Fruit fly (Drosophila melanogaster) whole organism, wandering third instar larva: Measurements from ENCODE around the gene tank.
A peak's percentile ranks its signal among the peaks of the same experiment; 100 is the strongest.

Experiments used
- Abd-B ChIP-seq: fragments of >200 bp; optimal IDR thresholded peaks from 2 replicates; lab custom pipeline; 2017; ENCODE audit warnings: missing biosample characterization, missing genetic modification characterization
- CG32264 ChIP-seq: fragments of 200-800 bp; sonication (Bioruptor generic); optimal IDR thresholded peaks from 2 replicates; lab custom pipeline; 2016; ENCODE audit warnings: missing biosample characterization, missing genetic modification characterization
- CG9705 ChIP-seq: fragments of 200-800 bp; sonication (Bioruptor generic); optimal IDR thresholded peaks from 2 replicates; lab custom pipeline; 2018; ENCODE audit warnings: missing biosample characterization, mild to moderate bottlenecking, missing genetic modification characterization
- CrebA ChIP-seq: fragments of 200-800 bp; sonication (Bioruptor generic); optimal IDR thresholded peaks from 2 replicates; lab custom pipeline; 2016; ENCODE audit warnings: missing biosample characterization, mild to moderate bottlenecking, missing genetic modification characterization, borderline replicate concordance
- Dfd ChIP-seq: fragments of >200 bp; optimal IDR thresholded peaks from 2 replicates; lab custom pipeline; 2017; ENCODE audit warnings: missing biosample characterization, missing genetic modification characterization
- Dif ChIP-seq: fragments of 200-275, 200-300 bp; sonication (Bioruptor generic); optimal IDR thresholded peaks from 2 replicates; lab custom pipeline; 2018; ENCODE audit warnings: missing biosample characterization, missing genetic modification characterization; ENCODE audit not compliant: partially characterized antibody
- GATAd ChIP-seq: sonication (Bioruptor generic); optimal IDR thresholded peaks from 2 replicates; lab custom pipeline; 2016; ENCODE audit warnings: missing biosample characterization, missing genetic modification characterization
- HLH106 ChIP-seq: fragments of 200-800 bp; optimal IDR thresholded peaks from 3 replicates; lab custom pipeline; 2019; ENCODE audit warnings: missing biosample characterization, mild to moderate bottlenecking, missing genetic modification characterization, moderate library complexity
- Hnf4 ChIP-seq: fragments of 200-800 bp; sonication (Bioruptor generic); optimal IDR thresholded peaks from 2 replicates; lab custom pipeline; 2016; ENCODE audit warnings: missing biosample characterization, mild to moderate bottlenecking, missing genetic modification characterization
- Hr78 ChIP-seq: fragments of >200 bp; optimal IDR thresholded peaks from 2 replicates; lab custom pipeline; 2017; ENCODE audit warnings: missing biosample characterization, missing genetic modification characterization
- Hr83 ChIP-seq: fragments of 200-300 bp; sonication (Bioruptor generic); optimal IDR thresholded peaks from 2 replicates; lab custom pipeline; 2016; ENCODE audit warnings: missing biosample characterization, mild to moderate bottlenecking, missing genetic modification characterization, moderate library complexity; ENCODE audit not compliant: poor library complexity, severe bottlenecking
- Jra ChIP-seq: sonication (Bioruptor generic); optimal IDR thresholded peaks from 2 replicates; lab custom pipeline; 2016; ENCODE audit warnings: missing biosample characterization, missing genetic modification characterization
- Mio ChIP-seq: sonication (Bioruptor generic); optimal IDR thresholded peaks from 2 replicates; lab custom pipeline; 2016; ENCODE audit warnings: missing biosample characterization, missing genetic modification characterization
- Myc ChIP-seq: fragments of >200 bp; optimal IDR thresholded peaks from 2 replicates; lab custom pipeline; 2017
- N ChIP-seq: fragments of >200 bp; optimal IDR thresholded peaks from 2 replicates; lab custom pipeline; 2018; ENCODE audit warnings: missing biosample characterization, missing external identifiers, missing genetic modification characterization
- OdsH ChIP-seq: fragments of 200-800 bp; sonication (Bioruptor generic); optimal IDR thresholded peaks from 2 replicates; lab custom pipeline; 2016; ENCODE audit warnings: missing biosample characterization, mild to moderate bottlenecking, missing genetic modification characterization
- Rel ChIP-seq, 2 experiments: fragments of 200-800 bp; sonication (Bioruptor generic) in 1 of 2; optimal IDR thresholded peaks; 2 replicates in 1 of 2; 3 replicates in 1 of 2; lab custom pipeline; 2016 to 2019; ENCODE audit warnings: mild to moderate bottlenecking in 2 of 2, missing biosample characterization in 2 of 2, missing genetic modification characterization in 2 of 2, moderate library complexity in 1 of 2
- Sp1 ChIP-seq: fragments of 200-800 bp; sonication (Bioruptor generic); optimal IDR thresholded peaks from 3 replicates; lab custom pipeline; 2019; ENCODE audit warnings: missing biosample characterization, mild to moderate bottlenecking, missing genetic modification characterization, moderate library complexity
- Vsx2 ChIP-seq: fragments of 200-300, 225-300 bp; sonication (Bioruptor generic); optimal IDR thresholded peaks from 2 replicates; lab custom pipeline; 2018; ENCODE audit warnings: missing biosample characterization, missing genetic modification characterization; ENCODE audit not compliant: partially characterized antibody
- br ChIP-seq: fragments of 200-800 bp; sonication (Bioruptor generic); optimal IDR thresholded peaks from 2 replicates; lab custom pipeline; 2016; ENCODE audit warnings: missing biosample characterization, missing genetic modification characterization
- brk ChIP-seq: fragments of 200-800 bp; sonication (Bioruptor generic); optimal IDR thresholded peaks from 2 replicates; lab custom pipeline; 2016; ENCODE audit warnings: missing biosample characterization, mild to moderate bottlenecking, missing genetic modification characterization
- dl ChIP-seq, 2 experiments: fragments of 175-275, 200-275 bp in 1 of 2; fragments of 200-275 bp in 1 of 2; sonication (Bioruptor generic); optimal IDR thresholded peaks; lab custom pipeline; 2018; ENCODE audit warnings: mild to moderate bottlenecking in 2 of 2, missing biosample characterization in 2 of 2, missing genetic modification characterization in 2 of 2, moderate library complexity in 2 of 2; ENCODE audit not compliant: partially characterized antibody in 2 of 2, insufficient read depth in 1 of 2
- dmrt93B ChIP-seq: fragments of 200-800 bp; sonication (Bioruptor generic); optimal IDR thresholded peaks from 2 replicates; lab custom pipeline; 2018; ENCODE audit warnings: missing biosample characterization, mild to moderate bottlenecking, missing genetic modification characterization
- dsf ChIP-seq: sonication (Bioruptor generic); optimal IDR thresholded peaks from 2 replicates; lab custom pipeline; 2016; ENCODE audit warnings: missing biosample characterization, missing genetic modification characterization, borderline replicate concordance
- ey ChIP-seq: fragments of 200-800 bp; sonication (Bioruptor generic); optimal IDR thresholded peaks from 2 replicates; lab custom pipeline; 2016; ENCODE audit warnings: missing biosample characterization, missing genetic modification characterization
- foxo ChIP-seq, 2 experiments: fragments of 200-800 bp; sonication (Bioruptor generic); optimal IDR thresholded peaks; 2 replicates in 1 of 2; 3 replicates in 1 of 2; lab custom pipeline; 2016 to 2017; ENCODE audit warnings: missing biosample characterization in 2 of 2, missing genetic modification characterization in 2 of 2
- fru ChIP-seq: fragments of 200-800 bp; sonication (Bioruptor generic); optimal IDR thresholded peaks from 3 replicates; lab custom pipeline; 2016; ENCODE audit warnings: missing biosample characterization, mild to moderate bottlenecking, missing genetic modification characterization
- lola ChIP-seq: fragments of >200 bp; optimal IDR thresholded peaks from 2 replicates; lab custom pipeline; 2017; ENCODE audit warnings: missing biosample characterization, missing genetic modification characterization
- pan ChIP-seq: fragments of >200 bp; optimal IDR thresholded peaks from 2 replicates; lab custom pipeline; 2017
- psq ChIP-seq: fragments of 200-800 bp; sonication (Bioruptor generic); optimal IDR thresholded peaks from 3 replicates; lab custom pipeline; 2017; ENCODE audit warnings: missing biosample characterization, mild to moderate bottlenecking, missing genetic modification characterization, moderate library complexity
- rgr ChIP-seq: fragments of 200-800 bp; sonication (Bioruptor generic); optimal IDR thresholded peaks from 3 replicates; lab custom pipeline; 2016; ENCODE audit warnings: missing biosample characterization, mild to moderate bottlenecking, missing genetic modification characterization
- sage ChIP-seq: fragments of 200-800 bp; sonication (Bioruptor generic); optimal IDR thresholded peaks from 2 replicates; lab custom pipeline; 2016; ENCODE audit warnings: missing biosample characterization, mild to moderate bottlenecking, missing genetic modification characterization
- sv ChIP-seq: fragments of 200-800 bp; sonication (Bioruptor generic); optimal IDR thresholded peaks from 3 replicates; lab custom pipeline; 2016; ENCODE audit warnings: missing biosample characterization, missing genetic modification characterization
- tai ChIP-seq: sonication (Bioruptor generic); optimal IDR thresholded peaks from 2 replicates; lab custom pipeline; 2016; ENCODE audit warnings: missing biosample characterization, missing genetic modification characterization
- usp ChIP-seq: fragments of >200 bp; optimal IDR thresholded peaks from 2 replicates; lab custom pipeline; 2017; ENCODE audit warnings: missing biosample characterization, missing genetic modification characterization
- woc ChIP-seq: sonication (Bioruptor generic); optimal IDR thresholded peaks from 2 replicates; lab custom pipeline; 2016; ENCODE audit warnings: missing biosample characterization, mild to moderate bottlenecking, missing genetic modification characterization

Gene tank

DNA sequence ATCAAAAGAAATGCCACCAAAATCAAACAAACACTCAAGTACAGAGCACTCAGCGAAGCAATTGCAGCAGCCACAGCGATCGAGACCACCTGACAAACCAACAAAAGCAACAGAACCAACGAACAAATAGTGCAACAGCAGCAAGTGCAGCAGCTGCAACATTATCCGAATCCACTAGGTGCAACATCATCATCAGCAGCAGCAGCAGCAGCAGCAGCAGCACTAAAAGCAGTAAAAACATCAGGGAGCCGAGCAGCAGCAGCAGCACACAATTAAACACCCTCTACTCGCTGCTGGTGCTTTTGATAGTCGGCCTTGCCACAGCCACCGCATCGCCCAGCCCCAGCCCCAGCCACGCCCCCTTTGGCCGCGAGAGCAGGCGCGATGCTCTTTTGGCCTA, 27.6 kb upstream of the tank start:
- TF ChIP-seq Dfd = peak; percentile 85
- TF ChIP-seq Abd-B = no peak
- no peak for TF ChIP-seq brk (GFP tag; lab: Kevin White, UChicago)

DNA sequence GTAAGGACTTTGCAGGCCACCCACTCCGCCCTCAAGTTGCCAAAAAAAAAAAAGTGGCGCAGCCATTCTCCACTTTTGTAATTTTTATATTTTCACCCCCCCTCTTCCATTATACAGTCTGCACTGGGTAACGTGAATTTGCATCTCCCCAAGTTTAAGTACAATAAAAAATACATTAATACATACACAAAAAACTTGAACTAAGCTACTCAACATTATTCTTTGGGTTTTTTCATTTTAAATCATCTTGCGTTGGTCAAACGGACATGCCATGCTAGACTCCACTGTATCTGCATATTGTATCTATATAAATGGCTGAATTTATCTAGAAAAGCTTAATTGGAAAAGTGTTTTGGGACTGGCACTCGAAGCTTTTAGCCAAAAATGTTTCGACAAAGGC, 23.7 kb upstream of the tank start:
- TF ChIP-seq HLH106 (tag; lab: Kevin White, UChicago) (peak; percentile 18), foxo (GFP tag; optimal IDR thresholded peaks at IDR 0.05; lab: Kevin White, UChicago) (peak in 1 of 2 experiments; percentile 10), brk (GFP tag; lab: Kevin White, UChicago) (no peak)

DNA sequence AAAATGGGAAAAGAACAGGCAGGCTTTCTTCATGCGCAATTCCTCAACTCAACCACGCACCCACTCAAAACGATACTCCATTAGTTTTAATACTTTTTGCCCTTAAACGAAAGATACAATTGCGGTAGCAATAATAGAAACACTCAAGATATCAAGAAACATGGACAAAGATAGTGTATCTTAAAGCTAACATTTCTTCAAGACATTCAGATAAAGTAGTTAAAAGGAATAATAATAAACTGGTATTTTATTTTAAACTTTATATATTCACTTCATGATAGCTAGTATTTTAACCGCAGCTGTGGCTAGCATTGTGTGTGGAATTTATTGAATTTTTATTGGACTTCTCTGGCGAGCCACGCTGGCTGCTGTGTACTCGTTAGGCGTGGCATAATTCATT, 18.3 kb upstream of the tank start:
- TF ChIP-seq Rel (GFP tag; optimal IDR thresholded peaks at IDR 0.05; lab: Kevin White, UChicago) = no peak
- TF ChIP-seq Rel (tag; optimal IDR thresholded peaks at IDR 0.05; lab: Kevin White, UChicago) = no peak
- TF ChIP-seq sv = peak; percentile 13
- no peak for TF ChIP-seq fru (GFP tag; lab: Kevin White, UChicago)
- peak; percentile 3 for TF ChIP-seq rgr
- TF ChIP-seq OdsH = peak; percentile 16
- no peak for TF ChIP-seq br (GFP tag; lab: Kevin White, UChicago)
- no peak for TF ChIP-seq Jra
- peak; percentile 8 for TF ChIP-seq HLH106 (tag; lab: Kevin White, UChicago)
- peak in 1 of 2 experiments; percentile 39 for TF ChIP-seq foxo (GFP tag; optimal IDR thresholded peaks at IDR 0.05; lab: Kevin White, UChicago)

DNA sequence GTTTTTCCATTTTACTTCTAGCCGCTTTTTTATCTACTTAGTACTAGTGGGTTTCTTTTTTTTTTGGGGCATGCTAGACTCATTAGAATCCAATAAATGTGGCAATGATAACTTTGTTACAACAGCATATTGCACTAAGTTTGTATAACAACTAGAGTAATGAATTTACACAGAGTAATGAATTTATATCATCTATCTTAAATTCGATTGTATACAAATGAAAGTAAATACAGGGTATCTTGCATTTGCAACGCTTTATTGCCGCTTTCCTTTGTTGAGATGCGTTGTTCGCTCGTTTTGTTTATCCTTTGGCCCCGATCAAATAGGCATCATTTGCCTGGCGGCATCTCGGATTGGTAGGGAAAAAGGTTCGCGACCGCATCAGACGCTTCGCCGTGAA, 17.0 kb upstream of the tank start:
- TF ChIP-seq HLH106 (tag; lab: Kevin White, UChicago) (no peak), Vsx2 (no peak), Dif (no peak), Mio (GFP tag; lab: Kevin White, UChicago) (no peak), GATAd (GFP tag; lab: Kevin White, UChicago) (no peak), brk (GFP tag; lab: Kevin White, UChicago) (no peak), CrebA (GFP tag; lab: Kevin White, UChicago) (no peak)

DNA sequence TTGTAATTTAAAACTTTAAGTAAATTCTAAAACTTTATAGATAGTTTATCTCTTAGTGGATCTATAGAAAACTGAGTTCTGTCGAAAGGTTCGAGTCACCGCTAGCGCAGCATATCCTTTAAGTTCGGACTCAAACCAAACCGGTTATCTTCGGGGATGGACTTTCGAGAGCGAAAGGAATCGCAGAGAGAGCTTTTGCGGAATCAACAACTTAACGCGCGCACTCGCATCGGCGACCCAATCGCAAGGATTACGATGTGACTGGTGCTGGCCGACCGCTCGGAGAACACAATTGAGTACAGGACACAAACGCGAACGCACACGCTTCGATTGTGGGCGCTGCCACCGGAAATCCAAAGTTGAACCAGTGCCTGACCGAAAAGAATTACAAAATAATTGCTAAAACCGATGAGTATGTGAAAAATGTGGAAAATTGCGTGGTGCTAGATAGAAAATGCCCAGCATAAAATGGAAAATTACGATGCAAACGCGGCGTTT, 14.9 kb upstream of the tank start, which contains the start of gene smog:
Gene smog, plus strand, starts transcription at position 260 of the 498 bp plus-strand sequence.
- TF ChIP-seq Mio (GFP tag; lab: Kevin White, UChicago) (no peak), Dif (no peak), woc (no peak), usp (GFP tag; lab: Kevin White, UChicago) (no peak), br (GFP tag; lab: Kevin White, UChicago) (no peak), dsf (GFP tag; lab: Kevin White, UChicago) (no peak), Sp1 (GFP tag; lab: Kevin White, UChicago) (no peak), lola (GFP tag; lab: Kevin White, UChicago) (no peak), ey (GFP tag; lab: Kevin White, UChicago) (no peak), dmrt93B (GFP tag; lab: Kevin White, UChicago) (no peak), fru (GFP tag; lab: Kevin White, UChicago) (no peak), HLH106 (tag; lab: Kevin White, UChicago) (no peak)

DNA sequence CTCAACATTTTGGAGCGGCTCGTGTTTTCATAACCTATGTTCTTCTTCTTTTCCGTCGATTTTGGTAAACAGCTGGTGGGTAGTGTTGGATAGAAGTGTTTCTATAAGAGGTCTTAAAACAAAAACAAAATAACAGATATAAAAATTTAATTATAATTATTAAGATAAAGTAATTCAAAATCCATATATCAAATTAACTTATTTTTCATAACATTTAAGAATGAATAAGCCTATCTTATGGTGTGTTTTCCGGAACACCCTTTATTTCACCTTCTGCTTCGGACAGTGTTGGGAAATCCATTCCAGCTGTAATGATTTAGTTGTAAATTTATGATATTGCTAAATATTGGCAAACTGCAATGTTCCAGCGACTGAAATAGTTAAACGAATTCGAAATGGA, 12.6 kb upstream of the tank start, which contains the start of the genes mRpS2 and Mon1:
Gene mRpS2, minus strand, starts transcription at position 64 of the 400 bp plus-strand sequence.
Gene Mon1, plus strand, starts transcription at position 286 of the 400 bp plus-strand sequence.
- TF ChIP-seq dsf (GFP tag; lab: Kevin White, UChicago) (peak; percentile 74), CrebA (GFP tag; lab: Kevin White, UChicago) (no peak), CG32264 (GFP tag; lab: Kevin White, UChicago) (peak; percentile 66), Vsx2 (no peak), Rel (GFP tag; optimal IDR thresholded peaks at IDR 0.05; lab: Kevin White, UChicago) (peak; percentile 4), Rel (tag; optimal IDR thresholded peaks at IDR 0.05; lab: Kevin White, UChicago) (peak; percentile 69), br (GFP tag; lab: Kevin White, UChicago) (peak; percentile 83), sage (GFP tag; lab: Kevin White, UChicago) (peak; percentile 81), N (no peak), lola (GFP tag; lab: Kevin White, UChicago) (no peak), Dfd (no peak), Hr83 (GFP tag; lab: Kevin White, UChicago) (peak; percentile 89), woc (peak; percentile 62), psq (peak; percentile 91), pan (lab: Kevin White, UChicago) (no peak), Mio (GFP tag; lab: Kevin White, UChicago) (no peak), Myc (peak; percentile 34), brk (GFP tag; lab: Kevin White, UChicago) (no peak), Sp1 (GFP tag; lab: Kevin White, UChicago) (peak; percentile 93), ey (GFP tag; lab: Kevin White, UChicago) (peak; percentile 83), Hnf4 (GFP tag; lab: Kevin White, UChicago) (peak; percentile 93), foxo (GFP tag; optimal IDR thresholded peaks at IDR 0.05; lab: Kevin White, UChicago) (peak in 1 of 2 experiments; percentile 96), CG9705 (GFP tag; lab: Kevin White, UChicago) (peak; percentile 86), dl (GFP tag; optimal IDR thresholded peaks at IDR 0.05; lab: Kevin White, UChicago; ENCODE audit: insufficient read depth in 1 of 2, partially characterized antibody in 2 of 2) (no peak), sv (peak; percentile 93), usp (GFP tag; lab: Kevin White, UChicago) (no peak), Hr78 (GFP tag; lab: Kevin White, UChicago) (no peak), tai (no peak), GATAd (GFP tag; lab: Kevin White, UChicago) (peak; percentile 86), dmrt93B (GFP tag; lab: Kevin White, UChicago) (peak; percentile 86)
